Fruit fly (Drosophila melanogaster) whole organism, adult: ENCODE data around the gene CG31937.
A peak's percentile ranks its signal among the peaks of the same experiment; 100 is the strongest.

Experiments
- CG11617 ChIP-seq: fragments of 200-800 bp; sonication (Bioruptor generic); optimal IDR thresholded peaks from 2 replicates; lab custom pipeline; 2017; ENCODE audit warnings: mild to moderate bottlenecking, missing biosample characterization, missing genetic modification reagents, missing genetic modification characterization
- CG12768 ChIP-seq: fragments of 200-800 bp; sonication (Bioruptor generic); optimal IDR thresholded peaks from 2 replicates; lab custom pipeline; 2017; ENCODE audit warnings: missing biosample characterization, missing genetic modification characterization, mild to moderate bottlenecking, moderate library complexity, missing genetic modification reagents
- CG14711 ChIP-seq: fragments of 200-800 bp; sonication (Bioruptor generic); optimal IDR thresholded peaks from 2 replicates; lab custom pipeline; 2018; ENCODE audit warnings: missing biosample characterization, mild to moderate bottlenecking, missing genetic modification characterization, moderate library complexity
- CG1620 ChIP-seq: fragments of 200-800 bp; sonication (Bioruptor generic); optimal IDR thresholded peaks from 2 replicates; lab custom pipeline; 2016; ENCODE audit warnings: missing biosample characterization, missing genetic modification characterization
- CG33017 ChIP-seq: fragments of 200-800 bp; sonication (Bioruptor generic); optimal IDR thresholded peaks from 2 replicates; lab custom pipeline; 2018; ENCODE audit warnings: missing biosample characterization, mild to moderate bottlenecking, missing genetic modification characterization, moderate library complexity
- CG5204 ChIP-seq: fragments of 200-800 bp; sonication (Bioruptor generic); optimal IDR thresholded peaks from 2 replicates; lab custom pipeline; 2016; ENCODE audit warnings: missing biosample characterization, missing genetic modification characterization
- CG7045 ChIP-seq: fragments of 200-800 bp; sonication (Bioruptor generic); optimal IDR thresholded peaks from 2 replicates; lab custom pipeline; 2017; ENCODE audit warnings: missing biosample characterization, mild to moderate bottlenecking, missing genetic modification characterization
- CG7101 ChIP-seq: fragments of 200-800 bp; sonication (Bioruptor generic); optimal IDR thresholded peaks from 2 replicates; lab custom pipeline; 2018; ENCODE audit warnings: missing biosample characterization, mild to moderate bottlenecking, missing genetic modification characterization, moderate library complexity
- Clk ChIP-seq: fragments of 200-800 bp; sonication (Bioruptor generic); optimal IDR thresholded peaks from 2 replicates; lab custom pipeline; 2017; ENCODE audit warnings: missing biosample characterization, missing genetic modification characterization
- Crg-1 ChIP-seq: fragments of 200-800 bp; sonication (Bioruptor generic); optimal IDR thresholded peaks from 2 replicates; lab custom pipeline; 2016; ENCODE audit warnings: missing biosample characterization, missing genetic modification characterization
- Hr96 ChIP-seq: fragments of 200-800 bp; sonication (Bioruptor generic); optimal IDR thresholded peaks from 2 replicates; lab custom pipeline; 2016; ENCODE audit warnings: missing biosample characterization, missing genetic modification characterization
- Mnt ChIP-seq: fragments of 200-800 bp; sonication (Bioruptor generic); optimal IDR thresholded peaks from 2 replicates; lab custom pipeline; 2016; ENCODE audit warnings: missing biosample characterization, mild to moderate bottlenecking, missing genetic modification characterization
- bab1 ChIP-seq: fragments of 200-800 bp; sonication (Bioruptor generic); optimal IDR thresholded peaks from 3 replicates; lab custom pipeline; 2019; ENCODE audit warnings: missing biosample characterization, mild to moderate bottlenecking, missing genetic modification characterization, moderate library complexity
- cic ChIP-seq: fragments of 200-800 bp; sonication (Bioruptor generic); optimal IDR thresholded peaks from 2 replicates; lab custom pipeline; 2017; ENCODE audit warnings: missing biosample characterization, mild to moderate bottlenecking, missing genetic modification characterization, moderate library complexity
- cnc ChIP-seq, 2 experiments: fragments of >200 bp; optimal IDR thresholded peaks; 2 replicates each; lab custom pipeline; 2017
- kay ChIP-seq: fragments of 200-800 bp; sonication (Bioruptor generic); peaks from one replicate; lab custom pipeline; 2016; ENCODE audit warnings: missing biosample characterization, missing genetic modification characterization, borderline replicate concordance
- ovo ChIP-seq: fragments of 200-800 bp; sonication (Bioruptor generic); optimal IDR thresholded peaks from 2 replicates; lab custom pipeline; 2016; ENCODE audit warnings: missing biosample characterization, missing genetic modification characterization
- pad ChIP-seq: fragments of 200-800 bp; sonication (Bioruptor generic); optimal IDR thresholded peaks from 3 replicates; lab custom pipeline; 2017; ENCODE audit warnings: missing biosample characterization, missing genetic modification characterization, mild to moderate bottlenecking, moderate library complexity, missing genetic modification reagents
- tj ChIP-seq: fragments of 200-800 bp; sonication (Bioruptor generic); optimal IDR thresholded peaks from 3 replicates; lab custom pipeline; 2017; ENCODE audit warnings: missing biosample characterization, mild to moderate bottlenecking, missing genetic modification characterization, moderate library complexity
- toe ChIP-seq: fragments of 200-800 bp; sonication (Bioruptor generic); optimal IDR thresholded peaks from 2 replicates; lab custom pipeline; 2016; ENCODE audit warnings: missing biosample characterization, missing genetic modification characterization

The CG31937 gene

DNA sequence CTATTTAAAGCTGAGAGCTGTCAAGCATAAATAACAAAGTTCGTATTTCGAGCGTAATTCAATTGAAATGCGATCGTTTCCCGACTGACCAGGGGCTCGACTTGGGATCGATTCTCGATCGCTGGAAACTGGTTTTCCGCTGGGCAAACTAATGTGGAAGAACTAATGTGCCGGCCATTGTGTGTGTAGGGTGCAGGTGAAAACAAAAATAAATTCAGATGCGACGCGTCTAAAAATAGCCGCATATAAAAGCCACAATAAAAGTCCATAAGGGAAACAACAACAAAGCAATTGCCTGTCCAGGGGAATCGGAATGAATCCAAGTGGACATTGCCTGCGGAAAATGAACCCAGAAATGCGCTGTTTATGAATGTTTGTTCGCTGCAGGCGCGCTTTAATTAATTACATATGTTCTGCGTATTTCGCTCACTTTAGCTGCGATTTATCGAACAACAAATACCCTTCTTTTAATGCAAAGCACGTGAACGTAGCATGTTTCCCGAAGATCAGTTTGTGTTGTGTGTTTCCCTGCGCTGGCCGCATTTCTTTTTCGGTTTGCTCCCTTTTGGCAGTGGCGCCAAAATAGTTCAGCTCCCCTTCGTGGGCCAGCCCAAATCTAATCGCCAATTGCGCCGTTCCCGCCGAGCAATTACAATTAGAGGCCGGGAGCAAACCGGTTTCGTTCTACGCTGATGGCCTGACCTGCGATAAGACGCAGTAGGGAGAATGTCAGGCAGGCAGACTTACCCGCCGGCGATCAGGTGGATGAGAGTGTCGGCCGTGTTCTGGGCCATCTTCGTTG, 6.4 kb upstream of the CG31937 start:
- TF ChIP-seq CG7045 (GFP tag; lab: Kevin White, UChicago) = peak; percentile 18
- peak; percentile 20 for TF ChIP-seq CG33017 (tag; lab: Kevin White, UChicago)
- no peak for TF ChIP-seq CG11617 (GFP tag; lab: Kevin White, UChicago)
- peak; percentile 22 for TF ChIP-seq Hr96
- TF ChIP-seq CG12768 (GFP tag; lab: Kevin White, UChicago) = no peak
- TF ChIP-seq Clk (GFP tag; lab: Kevin White, UChicago) = no peak
- no peak for TF ChIP-seq ovo (GFP tag; lab: Kevin White, UChicago)
- TF ChIP-seq kay = no peak
- TF ChIP-seq tj (GFP tag; lab: Kevin White, UChicago) = no peak

DNA sequence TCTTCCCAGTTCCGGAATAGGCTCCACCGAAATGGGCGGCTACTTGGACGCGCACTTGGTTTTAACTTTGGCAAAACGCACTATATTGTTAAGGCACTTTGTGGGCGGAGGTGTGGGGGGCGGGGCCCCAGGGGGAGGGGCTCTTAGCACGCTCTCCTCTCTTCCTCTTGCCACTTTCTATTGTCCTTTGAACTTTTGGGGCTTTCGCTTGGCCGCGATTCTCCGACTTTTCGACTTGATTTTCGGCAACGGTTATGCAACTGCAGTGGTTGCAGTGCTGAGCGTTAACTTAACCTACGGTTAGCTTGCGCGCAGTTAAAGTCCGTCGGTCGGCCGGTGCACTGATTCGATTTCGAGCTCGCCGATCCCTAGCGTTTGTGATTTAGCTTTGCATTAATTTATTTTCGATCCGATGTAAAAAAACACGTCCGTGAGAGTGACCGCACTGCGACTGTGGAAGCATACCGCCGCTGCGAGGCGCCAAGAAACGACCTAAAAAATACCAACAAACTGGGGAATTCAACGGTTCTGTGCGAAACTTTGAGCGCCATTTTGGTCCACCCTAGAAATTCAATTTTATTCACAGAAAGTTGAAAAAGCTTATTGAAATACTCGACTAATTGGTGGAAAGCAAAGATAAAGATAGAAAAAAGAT, 5.6 kb upstream of the CG31937 start, which contains the start of gene Rim2:
Rim2 (minus strand) TSS at position 452 of the 655 bp plus-strand sequence.
- TF ChIP-seq toe (GFP tag; lab: Kevin White, UChicago) (no peak), tj (GFP tag; lab: Kevin White, UChicago) (no peak), CG14711 (no peak), pad (GFP tag; lab: Kevin White, UChicago) (peak; percentile 42), cic (GFP tag; lab: Kevin White, UChicago) (peak; percentile 76), CG33017 (tag; lab: Kevin White, UChicago) (peak; percentile 29), Hr96 (no peak), CG7045 (GFP tag; lab: Kevin White, UChicago) (no peak), Mnt (GFP tag; lab: Kevin White, UChicago) (peak; percentile 60), CG11617 (GFP tag; lab: Kevin White, UChicago) (peak; percentile 46), cnc (optimal IDR thresholded peaks at IDR 0.05; lab: Kevin White, UChicago) (no peak), bab1 (GFP tag; lab: Kevin White, UChicago) (peak; percentile 60), CG5204 (GFP tag; lab: Kevin White, UChicago) (no peak), Clk (GFP tag; lab: Kevin White, UChicago) (no peak), CG1620 (GFP tag; lab: Kevin White, UChicago) (peak; percentile 45), CG12768 (GFP tag; lab: Kevin White, UChicago) (peak; percentile 24), CG7101 (tag; lab: Kevin White, UChicago) (peak; percentile 93), Crg-1 (GFP tag; lab: Kevin White, UChicago) (peak; percentile 2)

DNA sequence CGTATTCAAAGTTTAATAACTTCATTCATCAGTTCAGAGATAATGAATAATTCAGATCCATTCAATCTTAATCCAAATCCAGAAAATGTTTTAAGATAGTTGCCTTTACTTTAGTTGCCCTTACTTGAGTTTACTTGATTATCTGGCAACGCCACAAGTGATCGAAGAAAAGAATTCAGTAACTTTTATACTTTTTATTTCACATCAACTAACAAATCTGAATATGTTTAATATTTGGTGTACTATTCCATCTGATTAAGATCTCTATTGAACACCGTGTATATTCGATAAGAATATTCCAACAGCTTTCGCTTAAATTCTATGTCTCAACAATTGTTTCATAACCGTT, 5.1 kb upstream of the CG31937 start:
- TF ChIP-seq kay (peak; percentile 93), CG14711 (no peak), CG33017 (tag; lab: Kevin White, UChicago) (no peak), bab1 (GFP tag; lab: Kevin White, UChicago) (no peak), Mnt (GFP tag; lab: Kevin White, UChicago) (no peak)

DNA sequence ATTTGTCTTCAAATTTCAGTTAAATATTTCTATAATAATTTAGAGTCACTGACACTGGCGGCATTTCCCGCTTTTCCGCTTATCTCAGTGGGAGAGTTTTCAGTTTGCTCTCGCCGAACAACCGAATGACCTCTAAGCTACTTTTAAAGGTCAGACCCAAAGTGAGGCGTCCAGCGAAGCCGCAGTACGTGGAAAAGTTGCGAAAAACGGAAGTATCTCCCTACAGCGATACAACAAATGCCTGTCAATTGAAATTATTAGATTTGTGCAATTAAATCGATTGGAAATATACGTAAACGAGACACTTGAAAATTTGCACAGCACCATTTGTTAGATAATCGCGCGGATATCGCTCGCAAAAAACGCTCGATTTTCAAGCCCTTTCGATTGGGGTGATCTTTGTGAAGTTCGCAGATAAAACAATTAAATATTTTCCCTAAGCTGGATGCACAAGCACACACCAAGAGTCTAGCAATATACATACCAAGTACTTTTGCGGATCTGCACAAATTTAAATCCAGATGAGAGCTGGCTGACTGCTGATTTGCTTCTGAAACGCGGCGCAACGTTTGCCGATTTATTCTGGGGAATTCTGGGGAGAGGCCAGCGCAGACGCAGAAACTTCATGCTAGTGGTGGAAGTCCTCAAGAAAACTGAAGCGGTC, 2.4 kb upstream of the CG31937 start:
- TF ChIP-seq pad (GFP tag; lab: Kevin White, UChicago) = peak; percentile 94
- TF ChIP-seq tj (GFP tag; lab: Kevin White, UChicago) = no peak

DNA sequence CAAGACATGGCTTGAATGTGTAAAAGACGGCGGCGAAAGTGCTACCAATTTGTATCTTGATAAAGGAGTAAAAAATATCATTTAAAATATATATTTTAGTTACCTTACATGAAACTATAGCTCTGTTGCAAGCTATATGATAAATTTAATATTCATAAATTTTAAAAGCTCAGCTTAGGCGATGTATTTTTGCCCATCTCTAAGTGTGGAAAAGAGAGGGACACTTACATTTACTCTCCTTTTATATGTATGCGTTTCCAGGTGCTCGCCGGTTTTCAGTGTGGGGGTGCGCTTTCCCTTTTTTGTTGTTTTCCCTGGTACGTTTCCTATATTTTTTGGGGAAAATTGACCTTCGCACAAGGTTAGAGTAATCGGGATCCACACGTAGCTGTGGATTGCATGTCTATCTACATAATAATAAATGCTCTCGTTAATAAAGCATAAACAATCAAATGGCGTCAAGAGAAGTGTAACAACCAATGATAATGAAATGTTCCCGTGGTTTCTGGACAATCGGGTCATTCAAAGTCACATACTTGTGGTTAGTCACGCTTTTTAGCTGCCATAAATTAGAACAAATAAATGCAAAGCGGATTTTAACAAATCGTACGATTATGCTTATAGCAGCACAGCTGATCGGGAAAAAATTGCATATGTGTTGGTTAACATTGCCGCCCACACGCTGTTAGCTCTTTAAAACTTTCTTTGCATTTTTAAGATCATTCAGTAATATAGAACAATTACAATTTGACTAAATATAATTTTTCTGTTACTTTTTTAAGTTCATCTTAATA, 1.7 kb upstream of the CG31937 start:
- TF ChIP-seq CG11617 (GFP tag; lab: Kevin White, UChicago) (peak; percentile 100), Crg-1 (GFP tag; lab: Kevin White, UChicago) (peak; percentile 98), Hr96 (peak; percentile 96), CG33017 (tag; lab: Kevin White, UChicago) (peak; percentile 99), cnc (optimal IDR thresholded peaks at IDR 0.05; lab: Kevin White, UChicago) (no peak), cic (GFP tag; lab: Kevin White, UChicago) (peak; percentile 97), CG7045 (GFP tag; lab: Kevin White, UChicago) (peak; percentile 99), CG5204 (GFP tag; lab: Kevin White, UChicago) (peak; percentile 99), bab1 (GFP tag; lab: Kevin White, UChicago) (peak; percentile 99), CG7101 (tag; lab: Kevin White, UChicago) (peak; percentile 99), CG1620 (GFP tag; lab: Kevin White, UChicago) (peak; percentile 94), tj (GFP tag; lab: Kevin White, UChicago) (peak; percentile 95), CG14711 (peak; percentile 90), CG12768 (GFP tag; lab: Kevin White, UChicago) (peak; percentile 99), kay (peak; percentile 99), pad (GFP tag; lab: Kevin White, UChicago) (peak; percentile 45), Mnt (GFP tag; lab: Kevin White, UChicago) (peak; percentile 97), Clk (GFP tag; lab: Kevin White, UChicago) (peak; percentile 98), ovo (GFP tag; lab: Kevin White, UChicago) (peak; percentile 99), toe (GFP tag; lab: Kevin White, UChicago) (peak; percentile 98)
